Worm (Caenorhabditis elegans): ENCODE results near the gene gei-3.

DNA sequence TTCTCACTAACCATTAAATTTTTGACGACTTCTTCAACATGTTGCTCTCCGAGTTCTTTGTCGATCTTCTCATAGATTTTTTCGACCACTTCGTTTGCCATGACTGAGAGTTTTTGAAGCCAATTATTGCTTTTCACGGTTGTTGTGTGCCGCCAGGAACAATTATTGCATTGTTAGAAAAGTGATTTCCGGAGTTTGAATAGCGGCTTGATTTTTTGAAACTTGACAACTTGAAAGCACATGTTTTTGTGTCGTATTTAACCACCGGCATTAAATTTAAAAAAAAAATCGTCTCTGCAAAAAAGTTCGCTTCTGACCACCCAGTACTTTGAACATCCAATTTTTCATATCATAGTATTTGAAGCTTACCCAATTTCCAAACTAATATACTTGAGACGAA lies 32.6 kb upstream of the gei-3 start, which contains the start of gene C52G5.3:
- no peak for TF ChIP-seq ceh-19 (GFP tag; optimal IDR thresholded peaks at IDR 0.05)
- TF ChIP-seq unc-86 (tag; optimal IDR thresholded peaks at IDR 0.05), result no peak
- no peak for TF ChIP-seq K09A11.1 (tag; optimal IDR thresholded peaks at IDR 0.05; ENCODE audit: insufficient read depth)

Measured in whole organism, late embryonic.